Fruit fly (Drosophila melanogaster): ENCODE measurements around the gene CYLD.

dm6 chr2L:10259960-10260749 lies 39.5 kb downstream of the CYLD start:
- TF ChIP-seq Myc (optimal IDR thresholded peaks at IDR 0.05) (no peak), dsf (GFP tag; optimal IDR thresholded peaks at IDR 0.05; ENCODE audit: borderline replicate concordance) (no peak), woc (GFP tag; optimal IDR thresholded peaks at IDR 0.05) (no peak), pan (optimal IDR thresholded peaks at IDR 0.05) (no peak), brk (GFP tag; optimal IDR thresholded peaks at IDR 0.05) (no peak), OdsH (GFP tag; optimal IDR thresholded peaks at IDR 0.05) (no peak), tai (GFP tag; optimal IDR thresholded peaks at IDR 0.05) (no peak), Sp1 (GFP tag; optimal IDR thresholded peaks at IDR 0.05) (no peak), Abd-B (GFP tag; optimal IDR thresholded peaks at IDR 0.05) (no peak), Dfd (GFP tag; optimal IDR thresholded peaks at IDR 0.05) (peak; percentile 93), br (GFP tag; optimal IDR thresholded peaks at IDR 0.05) (no peak)
